Worm (Caenorhabditis elegans) whole organism, midembryonic: ENCODE data around the gene T28A11.22.

Source experiments
- T22C8.4 ChIP-seq: fragments of 200-800 bp; sonication (Bioruptor generic); IDR thresholded peaks from 2 replicates; pipeline ENCODE4 v1.3.6; 2022; ENCODE audit warnings: missing genetic modification characterization, missing compliant biosample characterization
- cog-1 ChIP-seq: sonication (generic microtip); optimal IDR thresholded peaks from 2 replicates; lab custom pipeline; 2016; ENCODE audit warnings: missing genetic modification characterization, missing compliant biosample characterization
- flt-1 ChIP-seq: fragments of 200-800 bp; sonication (Bioruptor generic); IDR thresholded peaks from 2 replicates; pipeline ENCODE4 v1.3.6; 2022; ENCODE audit warnings: missing genetic modification characterization, missing compliant biosample characterization
- klf-2 ChIP-seq: fragments of 200-800 bp; sonication (Bioruptor generic); conservative IDR thresholded peaks from 2 replicates; pipeline ENCODE4 v1.3.6; 2022; ENCODE audit warnings: missing genetic modification reagents, missing genetic modification characterization, missing compliant biosample characterization
- med-1 ChIP-seq: sonication (generic microtip); optimal IDR thresholded peaks from 2 replicates; lab custom pipeline; 2017; ENCODE audit warnings: missing genetic modification characterization, mild to moderate bottlenecking, missing compliant biosample characterization, antibody characterized with exemption, missing genetic modification reagents; ENCODE audit not compliant: insufficient read depth
- ref-1 ChIP-seq: fragments of 200-800 bp; sonication (Bioruptor generic); conservative IDR thresholded peaks from 2 replicates; pipeline ENCODE4 v1.3.6; 2022; ENCODE audit warnings: missing genetic modification reagents, missing genetic modification characterization, missing compliant biosample characterization
- tab-1 ChIP-seq: fragments of 200-800 bp; sonication (Bioruptor generic); IDR thresholded peaks from 2 replicates; pipeline ENCODE4 v1.3.6; 2022; ENCODE audit warnings: missing genetic modification characterization, missing compliant biosample characterization
- ztf-23 ChIP-seq: fragments of 200-800 bp; sonication (Bioruptor generic); IDR thresholded peaks from 2 replicates; pipeline ENCODE4 v1.3.6; 2022; ENCODE audit warnings: missing genetic modification reagents, missing genetic modification characterization, missing compliant biosample characterization
- ztf-29 ChIP-seq: fragments of 200-800 bp; sonication (Bioruptor generic); IDR thresholded peaks from 2 replicates; pipeline ENCODE4 v1.3.6; 2022; ENCODE audit warnings: missing genetic modification reagents, missing genetic modification characterization, missing compliant biosample characterization

Gene T28A11.22

ce11 chrV:3244703-3245102, 12.7 kb upstream of the T28A11.22 start, which contains the start of gene srj-7:
srj-7 (plus strand) TSS chrV:3245003.
- no peak for TF ChIP-seq klf-2 (GFP tag; lab: Robert Waterston, UW)
- no peak for TF ChIP-seq flt-1 (GFP tag; lab: Robert Waterston, UW)
- TF ChIP-seq ref-1 (GFP tag; lab: Robert Waterston, UW): no peak
- no peak for TF ChIP-seq T22C8.4 (GFP tag; lab: Robert Waterston, UW)

ce11 chrV:3247515-3247914, 9.9 kb upstream of the T28A11.22 start, which contains the start of gene srj-8:
srj-8 (plus strand) TSS chrV:3247815.
- TF ChIP-seq med-1 (no peak), cog-1 (tag; lab: Kevin White, UChicago) (no peak), T22C8.4 (GFP tag; lab: Robert Waterston, UW) (no peak)

- TF ChIP-seq med-1 (no peak), cog-1 (tag; lab: Kevin White, UChicago) (no peak), tab-1 (GFP tag; lab: Robert Waterston, UW) (no peak), ztf-29 (GFP tag; lab: Robert Waterston, UW) (no peak)
Measured at ce11 chrV:3250153-3250552, 7.2 kb upstream of the T28A11.22 start, which contains the start of gene T28A11.13. T28A11.13 (minus strand) TSS chrV:3250253.

- TF ChIP-seq ztf-23: no peak
- TF ChIP-seq klf-2 (GFP tag; lab: Robert Waterston, UW): no peak
- TF ChIP-seq ztf-29 (GFP tag; lab: Robert Waterston, UW): no peak
Measured at ce11 chrV:3256051-3256450, 1.3 kb upstream of the T28A11.22 start, which contains the start of gene srt-63. srt-63 (minus strand) TSS chrV:3256151.

ce11 chrV:3256809-3257208, 568 bp upstream of the T28A11.22 start:
- TF ChIP-seq ztf-29 (GFP tag; lab: Robert Waterston, UW) (no peak), cog-1 (tag; lab: Kevin White, UChicago) (no peak), tab-1 (GFP tag; lab: Robert Waterston, UW) (no peak), ref-1 (GFP tag; lab: Robert Waterston, UW) (no peak), med-1 (no peak), klf-2 (GFP tag; lab: Robert Waterston, UW) (no peak), flt-1 (GFP tag; lab: Robert Waterston, UW) (no peak), ztf-23 (no peak), T22C8.4 (GFP tag; lab: Robert Waterston, UW) (no peak)

ce11 chrV:3259168-3259622, 1.8 kb downstream of the T28A11.22 start, which contains the start of gene T28A11.16:
T28A11.16 (minus strand) TSS chrV:3259218.
- TF ChIP-seq tab-1 (GFP tag; lab: Robert Waterston, UW): no peak
- no peak for TF ChIP-seq ztf-29 (GFP tag; lab: Robert Waterston, UW)
- TF ChIP-seq med-1: no peak
- TF ChIP-seq ref-1 (GFP tag; lab: Robert Waterston, UW): no peak
- no peak for TF ChIP-seq klf-2 (GFP tag; lab: Robert Waterston, UW)
- no peak for TF ChIP-seq cog-1 (tag; lab: Kevin White, UChicago)
- no peak for TF ChIP-seq ztf-23
- TF ChIP-seq T22C8.4 (GFP tag; lab: Robert Waterston, UW): no peak
- no peak for TF ChIP-seq flt-1 (GFP tag; lab: Robert Waterston, UW)

ce11 chrV:3260075-3260474, 2.7 kb downstream of the T28A11.22 start, which contains the start of gene srbc-5:
srbc-5 (plus strand) TSS chrV:3260375.
- TF ChIP-seq ref-1 (GFP tag; lab: Robert Waterston, UW): no peak
- no peak for TF ChIP-seq T22C8.4 (GFP tag; lab: Robert Waterston, UW)
- no peak for TF ChIP-seq med-1
- TF ChIP-seq klf-2 (GFP tag; lab: Robert Waterston, UW): no peak
- TF ChIP-seq ztf-23: no peak
- no peak for TF ChIP-seq tab-1 (GFP tag; lab: Robert Waterston, UW)
- TF ChIP-seq ztf-29 (GFP tag; lab: Robert Waterston, UW): no peak
- TF ChIP-seq cog-1 (tag; lab: Kevin White, UChicago): no peak
- no peak for TF ChIP-seq flt-1 (GFP tag; lab: Robert Waterston, UW)

ce11 chrV:3266189-3266588, 8.8 kb downstream of the T28A11.22 start, which contains the start of gene T28A11.17:
T28A11.17 (minus strand) TSS chrV:3266289.
- no peak for TF ChIP-seq cog-1 (tag; lab: Kevin White, UChicago)
- no peak for TF ChIP-seq med-1
- TF ChIP-seq ztf-29 (GFP tag; lab: Robert Waterston, UW): no peak

ce11 chrV:3267950-3268349, 10.6 kb downstream of the T28A11.22 start, which contains the start of gene T28A11.18:
T28A11.18 (minus strand) TSS chrV:3268050.
- TF ChIP-seq tab-1 (GFP tag; lab: Robert Waterston, UW): no peak
- no peak for TF ChIP-seq med-1
- TF ChIP-seq ref-1 (GFP tag; lab: Robert Waterston, UW): no peak

- TF ChIP-seq ztf-23 (no peak), med-1 (no peak), klf-2 (GFP tag; lab: Robert Waterston, UW) (no peak), ztf-29 (GFP tag; lab: Robert Waterston, UW) (no peak), flt-1 (GFP tag; lab: Robert Waterston, UW) (no peak), cog-1 (tag; lab: Kevin White, UChicago) (no peak), T22C8.4 (GFP tag; lab: Robert Waterston, UW) (no peak), ref-1 (GFP tag; lab: Robert Waterston, UW) (no peak), tab-1 (GFP tag; lab: Robert Waterston, UW) (no peak)
Measured at ce11 chrV:3269407-3269806, 12.0 kb downstream of the T28A11.22 start, which contains the start of gene T28A11.19. T28A11.19 (minus strand) TSS chrV:3269514.

- TF ChIP-seq ref-1 (GFP tag; lab: Robert Waterston, UW) (no peak), flt-1 (GFP tag; lab: Robert Waterston, UW) (no peak), tab-1 (GFP tag; lab: Robert Waterston, UW) (no peak), klf-2 (GFP tag; lab: Robert Waterston, UW) (no peak), ztf-23 (no peak), T22C8.4 (GFP tag; lab: Robert Waterston, UW) (no peak), ztf-29 (GFP tag; lab: Robert Waterston, UW) (no peak), cog-1 (tag; lab: Kevin White, UChicago) (no peak)
Measured at ce11 chrV:3273156-3273555, 15.8 kb downstream of the T28A11.22 start, which contains the start of gene T28A11.20. T28A11.20 (minus strand) TSS chrV:3273256.
